Worm (Caenorhabditis elegans): ENCODE measurements around the gene math-44.

DNA sequence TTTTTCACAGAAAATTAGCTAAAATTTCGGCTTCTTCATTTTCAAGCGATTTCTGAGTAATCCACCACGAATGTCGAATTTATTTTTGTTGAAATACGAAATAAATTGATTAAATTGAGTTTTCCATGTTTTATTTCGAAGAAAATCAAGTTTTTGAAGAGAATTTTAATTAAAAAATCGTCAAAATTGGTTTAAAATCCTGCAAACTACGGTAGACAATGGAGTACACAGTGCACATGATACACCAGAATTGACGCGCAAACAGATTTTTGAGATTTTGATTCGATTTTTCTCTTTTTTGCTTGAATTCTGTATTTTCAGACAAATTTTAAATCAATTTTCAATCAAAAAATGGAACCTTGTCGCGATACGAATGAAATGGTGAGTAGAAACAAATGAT is 44.2 kb downstream of the math-44 start, which contains the start of gene F59H6.14:
- TF ChIP-seq ets-7 (tag; optimal IDR thresholded peaks at IDR 0.05): no peak
- no peak for TF ChIP-seq ama-1 (optimal IDR thresholded peaks at IDR 0.05)
- no peak for TF ChIP-seq F13C5.2 (tag; optimal IDR thresholded peaks at IDR 0.05)
- no peak for TF ChIP-seq B0310.2 (tag; optimal IDR thresholded peaks at IDR 0.05)
- TF ChIP-seq tra-4 (tag; optimal IDR thresholded peaks at IDR 0.05): no peak
- TF ChIP-seq hnd-1 (tag; optimal IDR thresholded peaks at IDR 0.05): no peak
- no peak for TF ChIP-seq ceh-13 (GFP tag; optimal IDR thresholded peaks at IDR 0.05)
- TF ChIP-seq scrt-1 (GFP tag; IDR thresholded peaks at IDR 0.05): no peak
- TF ChIP-seq tbx-11 (GFP tag; IDR thresholded peaks at IDR 0.05): no peak
- TF ChIP-seq ceh-36 (tag; optimal IDR thresholded peaks at IDR 0.05): no peak
- no peak for TF ChIP-seq hmbx-1 (tag; optimal IDR thresholded peaks at IDR 0.05)
- no peak for TF ChIP-seq sea-1 (GFP tag; conservative IDR thresholded peaks at IDR 0.05)
